Worm (Caenorhabditis elegans) whole organism, L4 larva: ENCODE data around the gene Y49F6B.9.

Experiments used
- ceh-82 ChIP-seq: sonication (generic microtip); optimal IDR thresholded peaks from 2 replicates; lab custom pipeline; 2017; ENCODE audit warnings: missing biosample characterization, missing genetic modification characterization
- unc-130 ChIP-seq: sonication (generic microtip); optimal IDR thresholded peaks from 2 replicates; lab custom pipeline; 2016; ENCODE audit warnings: missing genetic modification reagents, missing genetic modification characterization, missing compliant biosample characterization

DNA sequence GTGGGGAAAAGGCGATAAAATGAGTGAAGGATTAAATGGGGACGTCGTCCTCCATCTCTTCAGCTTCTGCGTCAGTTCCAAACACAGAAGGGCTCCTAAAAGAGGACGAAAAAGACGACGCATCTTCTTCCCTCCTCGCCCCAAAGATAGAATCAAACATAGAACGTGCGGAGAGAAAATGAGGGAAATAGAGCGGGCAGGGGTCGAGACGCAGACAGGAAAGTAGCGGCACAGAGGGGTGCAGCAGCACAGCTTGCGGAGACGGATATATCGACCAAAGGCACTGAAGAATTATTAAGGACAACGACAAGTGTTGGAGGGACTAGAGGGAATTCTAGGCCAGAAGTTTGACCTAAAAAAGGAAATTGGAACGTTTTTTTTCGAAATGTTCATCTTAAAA is 48.1 kb upstream of the Y49F6B.9 start:
- TF ChIP-seq unc-130 (no peak), ceh-82 (tag; lab: Kevin White, UChicago) (no peak)
